Fruit fly (Drosophila melanogaster) whole organism, embryonic: ENCODE results near the gene CG4972.

Source experiments
- ATbp ChIP-seq: fragments of 200-800 bp; sonication (Bioruptor generic); optimal IDR thresholded peaks from 2 replicates; lab custom pipeline; 2017; ENCODE audit warnings: missing biosample characterization, mild to moderate bottlenecking, missing genetic modification characterization, missing genetic modification reagents
- Awh ChIP-seq: fragments of 200-800 bp; sonication (Bioruptor generic); IDR thresholded peaks from 2 replicates; pipeline ENCODE4, ENCODE4 v1.3.6; 2022; ENCODE audit warnings: missing biosample characterization, missing genetic modification characterization
- B-H1 ChIP-seq: fragments of 200-800 bp; sonication (Bioruptor generic); IDR thresholded peaks from 3 replicates; pipeline ENCODE4 v1.3.6; 2022; ENCODE audit warnings: missing biosample characterization, missing genetic modification characterization
- Bgb ChIP-seq: fragments of 200-800 bp; sonication (Bioruptor generic); IDR thresholded peaks from 2 replicates; pipeline ENCODE4 v1.3.6; 2022; ENCODE audit warnings: missing biosample characterization, missing genetic modification characterization; ENCODE audit not compliant: partially characterized antibody
- CG10979 ChIP-seq: fragments of 200-800 bp; sonication (Bioruptor generic); optimal IDR thresholded peaks from 2 replicates; lab custom pipeline; 2018; ENCODE audit warnings: missing biosample characterization, mild to moderate bottlenecking, missing genetic modification characterization, moderate library complexity
- CG11695 ChIP-seq: fragments of 200-800 bp; sonication (Bioruptor generic); IDR thresholded peaks from 3 replicates; pipeline ENCODE4 v1.3.6; 2022; ENCODE audit warnings: missing biosample characterization, missing genetic modification characterization
- CG12299 ChIP-seq: fragments of 200-800 bp; sonication (Bioruptor generic); optimal IDR thresholded peaks from 2 replicates; lab custom pipeline; 2018; ENCODE audit warnings: missing biosample characterization, mild to moderate bottlenecking, missing genetic modification characterization
- CG14667 ChIP-seq: fragments of 200-800 bp; sonication (Bioruptor generic); IDR thresholded peaks from 2 replicates; pipeline ENCODE4 v1.3.6; 2022; ENCODE audit warnings: missing biosample characterization, missing genetic modification characterization
- CG2202 ChIP-seq: fragments of 200-800 bp; sonication (Bioruptor generic); optimal IDR thresholded peaks from 2 replicates; lab custom pipeline; 2018; ENCODE audit warnings: missing biosample characterization, mild to moderate bottlenecking, missing genetic modification characterization
- CG2889 ChIP-seq: fragments of 200-800 bp; sonication (Bioruptor generic); IDR thresholded peaks from 3 replicates; pipeline ENCODE4 v1.3.6; 2022; ENCODE audit warnings: missing biosample characterization, missing genetic modification characterization
- CG33213 ChIP-seq: fragments of 200-800 bp; sonication (Bioruptor generic); optimal IDR thresholded peaks from 3 replicates; lab custom pipeline; 2016; ENCODE audit warnings: missing biosample characterization, missing genetic modification characterization
- CG34224 ChIP-seq: fragments of 200-800 bp; sonication (Bioruptor generic); IDR thresholded peaks from 3 replicates; pipeline ENCODE4 v1.3.6; 2022; ENCODE audit warnings: missing biosample characterization, missing genetic modification characterization; ENCODE audit not compliant: partially characterized antibody
- CG34376 ChIP-seq: fragments of 200-800 bp; sonication (Bioruptor generic); optimal IDR thresholded peaks from 2 replicates; lab custom pipeline; 2018; ENCODE audit warnings: missing biosample characterization, mild to moderate bottlenecking, missing genetic modification characterization
- CG3726 ChIP-seq: fragments of 200-800 bp; sonication (Bioruptor generic); IDR thresholded peaks from 3 replicates; pipeline ENCODE4, ENCODE4 v1.3.6; 2022; ENCODE audit warnings: missing biosample characterization, missing genetic modification characterization
- CG42726 ChIP-seq: fragments of 200-800 bp; sonication (Bioruptor generic); IDR thresholded peaks from 2 replicates; pipeline ENCODE4 v1.3.6; 2022; ENCODE audit warnings: missing biosample characterization, missing genetic modification characterization; ENCODE audit not compliant: partially characterized antibody
- CG4360 ChIP-seq: fragments of 200-800 bp; sonication (Bioruptor generic); IDR thresholded peaks from 2 replicates; pipeline ENCODE4 v1.3.6; 2022; ENCODE audit warnings: missing biosample characterization, missing genetic modification characterization
- CG4820 ChIP-seq: fragments of 200-800 bp; sonication (Bioruptor generic); optimal IDR thresholded peaks from 3 replicates; lab custom pipeline; 2016; ENCODE audit warnings: missing biosample characterization, missing genetic modification characterization
- CG5953 ChIP-seq: fragments of 200-800 bp; sonication (Bioruptor generic); IDR thresholded peaks from 2 replicates; pipeline ENCODE4 v1.3.6; 2022; ENCODE audit warnings: missing biosample characterization, missing genetic modification characterization
- CG7786 ChIP-seq: fragments of 200-800 bp; sonication (Bioruptor generic); optimal IDR thresholded peaks from 2 replicates; lab custom pipeline; 2016; ENCODE audit warnings: missing biosample characterization, missing genetic modification characterization
- CG8290 ChIP-seq, 3 experiments: fragments of 200-800 bp; sonication (Bioruptor generic); optimal IDR thresholded peaks; 2 replicates each; lab custom pipeline; 2016 to 2019; ENCODE audit warnings: missing biosample characterization in 3 of 3, missing genetic modification characterization in 3 of 3, mild to moderate bottlenecking in 2 of 3, moderate library complexity in 1 of 3
- CG9437 ChIP-seq: fragments of 200-800 bp; sonication (Bioruptor generic); optimal IDR thresholded peaks from 2 replicates; lab custom pipeline; 2018; ENCODE audit warnings: missing biosample characterization, mild to moderate bottlenecking, missing genetic modification characterization
- CG9609 ChIP-seq: fragments of 200-800 bp; sonication (Bioruptor generic); optimal IDR thresholded peaks from 3 replicates; lab custom pipeline; 2016; ENCODE audit warnings: missing biosample characterization, missing genetic modification characterization
- CG9876 ChIP-seq: fragments of 200-800 bp; sonication (Bioruptor generic); optimal IDR thresholded peaks from 2 replicates; lab custom pipeline; 2016; ENCODE audit warnings: missing biosample characterization, missing genetic modification characterization
- Elba2 ChIP-seq: fragments of 200-800 bp; sonication (Bioruptor generic); optimal IDR thresholded peaks from 3 replicates; lab custom pipeline; 2016; ENCODE audit warnings: missing biosample characterization, missing genetic modification characterization
- H15 ChIP-seq: fragments of 200-800 bp; sonication (Bioruptor generic); IDR thresholded peaks from 3 replicates; pipeline ENCODE4 v1.3.6; 2022; ENCODE audit warnings: missing biosample characterization, missing genetic modification characterization
- HLH4C ChIP-seq: fragments of 200-800 bp; sonication (Bioruptor generic); IDR thresholded peaks from 3 replicates; pipeline ENCODE4 v1.3.6; 2022; ENCODE audit warnings: missing biosample characterization, missing genetic modification characterization; ENCODE audit not compliant: partially characterized antibody
- Hand ChIP-seq: fragments of 200-800 bp; sonication (Bioruptor generic); optimal IDR thresholded peaks from 2 replicates; lab custom pipeline; 2017; ENCODE audit warnings: mild to moderate bottlenecking, missing biosample characterization, missing genetic modification reagents, missing genetic modification characterization
- HmgZ ChIP-seq: fragments of 200-800 bp; sonication (Bioruptor generic); optimal IDR thresholded peaks from 2 replicates; lab custom pipeline; 2018; ENCODE audit warnings: missing biosample characterization, mild to moderate bottlenecking, missing genetic modification characterization
- MTF-1 ChIP-seq: fragments of 200-800 bp; sonication (Bioruptor generic); optimal IDR thresholded peaks from 2 replicates; lab custom pipeline; 2018; ENCODE audit warnings: missing biosample characterization, mild to moderate bottlenecking, missing genetic modification characterization, borderline replicate concordance
- Meics ChIP-seq: fragments of 200-800 bp; sonication (Bioruptor generic); optimal IDR thresholded peaks from 2 replicates; lab custom pipeline; 2017; ENCODE audit warnings: missing biosample characterization, mild to moderate bottlenecking, missing genetic modification characterization
- NFAT ChIP-seq: fragments of 200-800 bp; sonication (Bioruptor generic); IDR thresholded peaks from 2 replicates; pipeline ENCODE4 v1.3.6; 2022; ENCODE audit warnings: missing biosample characterization, missing genetic modification characterization
- Six4 ChIP-seq: fragments of 200-800 bp; sonication (Bioruptor generic); optimal IDR thresholded peaks from 2 replicates; lab custom pipeline; 2016; ENCODE audit warnings: missing biosample characterization, missing genetic modification characterization
- Ssrp ChIP-seq: fragments of 200-800 bp; sonication (Bioruptor generic); optimal IDR thresholded peaks from 2 replicates; lab custom pipeline; 2018; ENCODE audit warnings: missing biosample characterization, mild to moderate bottlenecking, missing genetic modification characterization, moderate library complexity
- Tbp ChIP-seq: fragments of >200 bp; optimal IDR thresholded peaks from 2 replicates; lab custom pipeline; 2018; ENCODE audit warnings: missing biosample characterization, missing genetic modification characterization
- ab ChIP-seq: fragments of 200-800 bp; sonication (Bioruptor generic); optimal IDR thresholded peaks from 2 replicates; lab custom pipeline; 2016; ENCODE audit warnings: missing biosample characterization, missing genetic modification characterization
- cad ChIP-seq: fragments of >200 bp; optimal IDR thresholded peaks from 2 replicates; lab custom pipeline; 2017; ENCODE audit warnings: missing biosample characterization, missing genetic modification characterization
- cg ChIP-seq: fragments of 200-800 bp; sonication (Bioruptor generic); optimal IDR thresholded peaks from 3 replicates; lab custom pipeline; 2019; ENCODE audit warnings: missing biosample characterization, mild to moderate bottlenecking, missing genetic modification characterization, moderate library complexity
- gro ChIP-seq: fragments of 200-800 bp; sonication (Bioruptor generic); optimal IDR thresholded peaks from 2 replicates; lab custom pipeline; 2016; ENCODE audit warnings: missing biosample characterization, missing genetic modification characterization
- lola ChIP-seq, 3 experiments: fragments of >200 bp in 2 of 3; fragments of 200-800 bp in 1 of 3; sonication (Bioruptor generic) in 1 of 3; optimal IDR thresholded peaks; 2 replicates each; lab custom pipeline; 2017 to 2019; ENCODE audit warnings: missing biosample characterization in 3 of 3, missing genetic modification characterization in 3 of 3, mild to moderate bottlenecking in 1 of 3, moderate library complexity in 1 of 3
- nmo ChIP-seq: fragments of 200-800 bp; sonication (Bioruptor generic); optimal IDR thresholded peaks from 2 replicates; lab custom pipeline; 2018; ENCODE audit warnings: missing biosample characterization, mild to moderate bottlenecking, missing genetic modification characterization, moderate library complexity
- phol ChIP-seq: fragments of 200-800 bp; sonication (Bioruptor generic); optimal IDR thresholded peaks from 3 replicates; lab custom pipeline; 2018; ENCODE audit warnings: missing biosample characterization, mild to moderate bottlenecking, missing genetic modification characterization, moderate library complexity
- pnt ChIP-seq: fragments of 200-800 bp; sonication (Bioruptor generic); optimal IDR thresholded peaks from 3 replicates; lab custom pipeline; 2016; ENCODE audit warnings: missing biosample characterization, missing genetic modification characterization
- row ChIP-seq: fragments of 200-800 bp; sonication (Bioruptor generic); IDR thresholded peaks from 3 replicates; pipeline ENCODE4 v1.3.6; 2022; ENCODE audit warnings: missing biosample characterization, missing genetic modification characterization
- sd ChIP-seq: fragments of 200-800 bp; sonication (Bioruptor generic); optimal IDR thresholded peaks from 3 replicates; lab custom pipeline; 2018; ENCODE audit warnings: missing biosample characterization, mild to moderate bottlenecking, missing genetic modification characterization, moderate library complexity
- sens-2 ChIP-seq: fragments of 200-800 bp; sonication (Bioruptor generic); IDR thresholded peaks from 2 replicates; pipeline ENCODE4 v1.3.6; 2022; ENCODE audit warnings: missing biosample characterization, missing genetic modification characterization
- sim ChIP-seq: fragments of 200-800 bp; sonication (Bioruptor generic); IDR thresholded peaks from 2 replicates; pipeline ENCODE4 v1.3.6; 2022; ENCODE audit warnings: missing biosample characterization, missing genetic modification characterization
- ssp ChIP-seq: fragments of 200-800 bp; sonication (Bioruptor generic); IDR thresholded peaks from 2 replicates; pipeline ENCODE4 v1.3.6; 2022; ENCODE audit warnings: missing biosample characterization, missing genetic modification characterization
- trem ChIP-seq: fragments of 200-800 bp; optimal IDR thresholded peaks from 3 replicates; lab custom pipeline; 2019; ENCODE audit warnings: missing biosample characterization, mild to moderate bottlenecking, missing genetic modification characterization, moderate library complexity
- unpg ChIP-seq: fragments of 200-800 bp; sonication (Bioruptor generic); optimal IDR thresholded peaks from 3 replicates; lab custom pipeline; 2018; ENCODE audit warnings: missing biosample characterization, mild to moderate bottlenecking, missing genetic modification characterization, moderate library complexity
- zen2 ChIP-seq: fragments of 200-800 bp; sonication (Bioruptor generic); IDR thresholded peaks from 3 replicates; pipeline ENCODE4 v1.3.6; 2022; ENCODE audit warnings: missing biosample characterization, missing genetic modification characterization; ENCODE audit not compliant: partially characterized antibody
- zfh2 ChIP-seq: fragments of 200-800 bp; sonication (Bioruptor generic); optimal IDR thresholded peaks from 2 replicates; lab custom pipeline; 2016; ENCODE audit warnings: missing biosample characterization, missing genetic modification characterization

CG4972 gene

dm6 chr2L:10276846-10277245 is 37.7 kb upstream of the CG4972 start (continued):
- TF ChIP-seq Ssrp (tag; lab: Kevin White, UChicago): no peak
- peak; percentile 92 for TF ChIP-seq cg
- no peak for TF ChIP-seq Six4 (GFP tag; lab: Kevin White, UChicago)
- TF ChIP-seq H15: no peak
- no peak for TF ChIP-seq CG9437 (GFP tag; lab: Kevin White, UChicago)
- TF ChIP-seq zen2: no peak
- no peak for TF ChIP-seq pnt (GFP tag; lab: Kevin White, UChicago)
- TF ChIP-seq lola (GFP tag; optimal IDR thresholded peaks at IDR 0.05; lab: Kevin White, UChicago): no peak
- TF ChIP-seq ssp: no peak
- no peak for TF ChIP-seq CG9876 (GFP tag; lab: Kevin White, UChicago)
- no peak for TF ChIP-seq Meics (GFP tag; lab: Kevin White, UChicago)
- peak; percentile 7 for TF ChIP-seq CG7786 (GFP tag; lab: Kevin White, UChicago)
- no peak for TF ChIP-seq CG42726 (GFP tag; lab: Robert Waterston, UW)
- TF ChIP-seq zfh2 (GFP tag; lab: Kevin White, UChicago): no peak
- no peak for TF ChIP-seq CG11695 (GFP tag; lab: Robert Waterston, UW)
- TF ChIP-seq HLH4C (GFP tag; lab: Robert Waterston, UW): no peak
- no peak for TF ChIP-seq nmo (GFP tag; lab: Kevin White, UChicago)
- no peak for TF ChIP-seq CG34376
- TF ChIP-seq HmgZ (tag; lab: Kevin White, UChicago): no peak
- peak; percentile 37; the same call in 1 of the 3 replicates for TF ChIP-seq row (GFP tag; lab: Robert Waterston, UW)
- no peak for TF ChIP-seq CG2202 (tag; lab: Kevin White, UChicago)
- TF ChIP-seq CG10979 (tag; lab: Kevin White, UChicago): no peak
- TF ChIP-seq NFAT (GFP tag; lab: Robert Waterston, UW): no peak
- TF ChIP-seq Elba2 (GFP tag; lab: Kevin White, UChicago): no peak
- no peak for TF ChIP-seq B-H1 (GFP tag; lab: Robert Waterston, UW)
- peak; percentile 28 for TF ChIP-seq phol (tag; lab: Kevin White, UChicago)
- TF ChIP-seq ATbp (GFP tag; lab: Kevin White, UChicago): no peak
- no peak for TF ChIP-seq sd (tag; lab: Kevin White, UChicago)
- peak; percentile 43; the same call in 1 of the 2 replicates for TF ChIP-seq sim (GFP tag; lab: Robert Waterston, UW)
- no peak for TF ChIP-seq CG12299 (tag; lab: Kevin White, UChicago)
- TF ChIP-seq MTF-1 (GFP tag; lab: Kevin White, UChicago): no peak
- no peak for TF ChIP-seq ab (GFP tag; lab: Kevin White, UChicago)
- TF ChIP-seq gro (GFP tag; lab: Kevin White, UChicago): no peak
- no peak; the same call in 1 of the 2 replicates for TF ChIP-seq Awh (GFP tag; lab: Robert Waterston, UW)
- peak; percentile 13 for TF ChIP-seq CG9609 (GFP tag; lab: Kevin White, UChicago)
- TF ChIP-seq Bgb (GFP tag; lab: Robert Waterston, UW): no peak
- TF ChIP-seq CG33213 (GFP tag; lab: Kevin White, UChicago): peak; percentile 46
- no peak for TF ChIP-seq CG5953
- no peak for TF ChIP-seq CG8290 (GFP tag; optimal IDR thresholded peaks at IDR 0.05; lab: Kevin White, UChicago)
- no peak for TF ChIP-seq CG8290 (tag; optimal IDR thresholded peaks at IDR 0.05; lab: Kevin White, UChicago)
- no peak for TF ChIP-seq CG4360 (GFP tag; lab: Robert Waterston, UW)
- no peak for TF ChIP-seq cad (GFP tag; lab: Kevin White, UChicago)
- TF ChIP-seq trem: no peak
- TF ChIP-seq unpg: no peak
- no peak for TF ChIP-seq CG3726
- TF ChIP-seq CG14667 (GFP tag; lab: Robert Waterston, UW): no peak
- peak; percentile 25 for TF ChIP-seq CG4820 (GFP tag; lab: Kevin White, UChicago)
- TF ChIP-seq sens-2 (GFP tag; lab: Robert Waterston, UW): no peak
- TF ChIP-seq Hand: no peak
- TF ChIP-seq CG2889 (GFP tag; lab: Robert Waterston, UW): no peak
- TF ChIP-seq Tbp (GFP tag; lab: Kevin White, UChicago): no peak
- no peak for TF ChIP-seq CG34224 (GFP tag; lab: Robert Waterston, UW)
